Worm (Caenorhabditis elegans) whole organism, L4 larva: ENCODE results near the gene F43G6.16.

Experiments used
- ama-1 ChIP-seq: fragments of 150-350 bp; optimal IDR thresholded peaks from 2 replicates; lab custom pipeline; 2014; ENCODE audit warnings: inconsistent platforms, mixed read lengths
- ceh-28 ChIP-seq: fragments of 150-350 bp; optimal IDR thresholded peaks from 2 replicates; lab custom pipeline; 2014; ENCODE audit warnings: missing biosample characterization, missing genetic modification reagents, missing genetic modification characterization
- daf-19 ChIP-seq: fragments of 200-800 bp; sonication (Bioruptor generic); conservative IDR thresholded peaks from 2 replicates; pipeline ENCODE4 v1.3.6; 2022; ENCODE audit warnings: missing genetic modification characterization, missing compliant biosample characterization
- hlh-11 ChIP-seq: fragments of 200-800 bp; sonication (Bioruptor generic); optimal IDR thresholded peaks from 2 replicates; lab custom pipeline; 2018; ENCODE audit warnings: mild to moderate bottlenecking, missing genetic modification characterization, missing compliant biosample characterization
- lin-1 ChIP-seq: fragments of 200-800 bp; sonication (Bioruptor generic); IDR thresholded peaks from 2 replicates; pipeline ENCODE4 v1.3.6; 2022; ENCODE audit warnings: missing genetic modification reagents, missing genetic modification characterization, missing compliant biosample characterization
- lin-15B ChIP-seq: fragments of 150-350 bp; sonication (generic microtip); optimal IDR thresholded peaks from 3 replicates; lab custom pipeline; 2014; ENCODE audit warnings: missing biosample characterization, missing genetic modification characterization
- nhr-237 ChIP-seq: sonication (generic microtip); optimal IDR thresholded peaks from 2 replicates; lab custom pipeline; 2017; ENCODE audit warnings: missing biosample characterization, missing genetic modification characterization
- nhr-25 ChIP-seq: sonication (generic microtip); optimal IDR thresholded peaks from 2 replicates; lab custom pipeline; 2017; ENCODE audit warnings: missing genetic modification characterization, mild to moderate bottlenecking, missing compliant biosample characterization, antibody characterized with exemption, moderate library complexity, borderline replicate concordance; ENCODE audit not compliant: insufficient read depth
- nhr-28 ChIP-seq: fragments of 150-350 bp; optimal IDR thresholded peaks from 2 replicates; lab custom pipeline; 2014; ENCODE audit warnings: missing biosample characterization, missing genetic modification characterization
- pqm-1 ChIP-seq: sonication (generic microtip); optimal IDR thresholded peaks from 2 replicates; lab custom pipeline; 2017; ENCODE audit warnings: missing biosample characterization, missing genetic modification characterization
- skn-1 ChIP-seq: fragments of 150-350 bp; optimal IDR thresholded peaks from 2 replicates; lab custom pipeline; 2014; ENCODE audit warnings: missing biosample characterization, missing genetic modification characterization
- tra-1 ChIP-seq: fragments of 200-800 bp; sonication (Bioruptor generic); IDR thresholded peaks from 2 replicates; pipeline ENCODE4 v1.3.6; 2022; ENCODE audit warnings: missing genetic modification reagents, missing genetic modification characterization, missing compliant biosample characterization
- unc-62 ChIP-seq, 3 experiments: fragments of 150-350 bp in 1 of 3; sonication (generic microtip); optimal IDR thresholded peaks in 2 of 3; peaks in 1 of 3; 1 replicate in 1 of 3; 2 replicates in 2 of 3; lab custom pipeline; 2014 to 2017; ENCODE audit warnings: missing biosample characterization in 3 of 3, missing genetic modification characterization in 3 of 3, missing genetic modification reagents in 3 of 3, missing genotype in 1 of 3
- zfp-2 ChIP-seq: sonication (generic microtip); optimal IDR thresholded peaks from 2 replicates; lab custom pipeline; 2016; ENCODE audit warnings: mild to moderate bottlenecking, missing genetic modification characterization, missing compliant biosample characterization

ce11 chrII:11765506-11766152 lies 16.8 kb downstream of the F43G6.16 start:
- TF ChIP-seq tra-1 (GFP tag; lab: Robert Waterston, UW) (no peak), lin-15B (tag; lab: Kevin White, UChicago) (no peak), daf-19 (GFP tag; lab: Robert Waterston, UW) (no peak), ama-1 (lab: Kevin White, UChicago) (no peak), hlh-11 (no peak), zfp-2 (no peak), nhr-237 (tag; lab: Kevin White, UChicago) (no peak), skn-1 (tag; lab: Kevin White, UChicago) (no peak), unc-62 (GFP tag; optimal IDR thresholded peaks at IDR 0.05 in 1 of 2; lab: Kevin White, UChicago) (no peak), unc-62 (tag; optimal IDR thresholded peaks at IDR 0.05; lab: Kevin White, UChicago) (no peak), ceh-28 (tag; lab: Kevin White, UChicago) (no peak), nhr-25 (tag; lab: Kevin White, UChicago) (no peak), pqm-1 (tag; lab: Kevin White, UChicago) (no peak), nhr-28 (tag; lab: Kevin White, UChicago) (no peak), lin-1 (GFP tag; lab: Robert Waterston, UW) (no peak)
